Worm (Caenorhabditis elegans): Measurements from ENCODE around the gene tgn-38.

Gene tgn-38

DNA sequence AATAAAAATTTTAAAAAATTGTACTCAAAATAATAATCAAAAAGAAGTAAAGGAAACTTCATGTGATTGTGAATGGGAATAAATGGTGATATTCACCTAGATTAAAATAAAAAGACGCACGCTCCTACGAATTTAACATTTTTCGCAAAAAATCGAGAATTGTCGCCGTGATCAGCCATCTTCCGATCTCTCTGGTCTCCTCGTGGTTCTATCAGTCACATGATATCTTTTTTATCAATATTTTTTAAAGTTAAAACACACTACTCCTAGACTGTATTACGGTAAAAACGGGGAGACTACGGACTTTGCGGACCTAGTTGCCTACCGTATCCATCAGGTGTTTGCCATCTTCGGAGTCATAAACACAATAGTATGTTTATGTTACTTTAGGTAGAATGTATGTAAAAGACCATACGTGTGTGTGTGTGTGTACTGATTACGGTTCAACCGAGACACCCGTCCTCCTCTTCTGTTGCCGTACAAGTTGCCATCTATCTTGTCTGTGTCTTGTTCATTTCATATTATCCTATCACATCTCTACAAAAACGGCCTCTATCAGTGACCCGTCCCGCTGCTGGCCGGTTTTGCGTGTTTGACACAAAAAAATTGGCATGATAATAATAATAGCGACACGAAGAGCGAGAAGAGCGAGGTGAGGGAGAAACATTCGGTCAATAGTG lies 17.7 kb upstream of the tgn-38 start, which contains the start of gene T12G3.2:
Gene T12G3.2 (minus strand): TSS at position 444 of the 680 bp plus-strand sequence.
- peak; percentile 98 for TF ChIP-seq nhr-80 (tag; optimal IDR thresholded peaks at IDR 0.05)
- no peak for TF ChIP-seq ztf-18 (tag; optimal IDR thresholded peaks at IDR 0.05)
- no peak for TF ChIP-seq B0261.1 (tag; optimal IDR thresholded peaks at IDR 0.05)
- TF ChIP-seq fkh-3 (tag; optimal IDR thresholded peaks at IDR 0.05), result no peak
- TF ChIP-seq ZK185.1 (tag; optimal IDR thresholded peaks at IDR 0.05; ENCODE audit: poor library complexity, severe bottlenecking), result no peak
- TF ChIP-seq F57A8.1 (GFP tag; optimal IDR thresholded peaks at IDR 0.05), result no peak
- peak; percentile 10 for TF ChIP-seq atf-7 (tag; optimal IDR thresholded peaks at IDR 0.05)
- TF ChIP-seq die-1 (tag; optimal IDR thresholded peaks at IDR 0.05), result no peak
- no peak for TF ChIP-seq repo-1 (tag; optimal IDR thresholded peaks at IDR 0.05)
- no peak for TF ChIP-seq lin-35 (GFP tag; optimal IDR thresholded peaks at IDR 0.05)
- TF ChIP-seq dox-1 (GFP tag; IDR thresholded peaks at IDR 0.05), result peak; percentile 74
- no peak for TF ChIP-seq nfyb-1 (GFP tag; IDR thresholded peaks at IDR 0.05)
- TF ChIP-seq tbp1 (GFP tag; optimal IDR thresholded peaks at IDR 0.05), result peak; percentile 18
- peak; percentile 15 to 52 for TF ChIP-seq let-607 (tag; optimal IDR thresholded peaks at IDR 0.05)
- no peak for TF ChIP-seq cebp-1 (GFP tag; IDR thresholded peaks at IDR 0.05)
- TF ChIP-seq cebp-1 (tag; optimal IDR thresholded peaks at IDR 0.05), result peak; percentile 43
- TF ChIP-seq ets-4 (GFP tag; optimal IDR thresholded peaks at IDR 0.05), result peak; percentile 44

DNA sequence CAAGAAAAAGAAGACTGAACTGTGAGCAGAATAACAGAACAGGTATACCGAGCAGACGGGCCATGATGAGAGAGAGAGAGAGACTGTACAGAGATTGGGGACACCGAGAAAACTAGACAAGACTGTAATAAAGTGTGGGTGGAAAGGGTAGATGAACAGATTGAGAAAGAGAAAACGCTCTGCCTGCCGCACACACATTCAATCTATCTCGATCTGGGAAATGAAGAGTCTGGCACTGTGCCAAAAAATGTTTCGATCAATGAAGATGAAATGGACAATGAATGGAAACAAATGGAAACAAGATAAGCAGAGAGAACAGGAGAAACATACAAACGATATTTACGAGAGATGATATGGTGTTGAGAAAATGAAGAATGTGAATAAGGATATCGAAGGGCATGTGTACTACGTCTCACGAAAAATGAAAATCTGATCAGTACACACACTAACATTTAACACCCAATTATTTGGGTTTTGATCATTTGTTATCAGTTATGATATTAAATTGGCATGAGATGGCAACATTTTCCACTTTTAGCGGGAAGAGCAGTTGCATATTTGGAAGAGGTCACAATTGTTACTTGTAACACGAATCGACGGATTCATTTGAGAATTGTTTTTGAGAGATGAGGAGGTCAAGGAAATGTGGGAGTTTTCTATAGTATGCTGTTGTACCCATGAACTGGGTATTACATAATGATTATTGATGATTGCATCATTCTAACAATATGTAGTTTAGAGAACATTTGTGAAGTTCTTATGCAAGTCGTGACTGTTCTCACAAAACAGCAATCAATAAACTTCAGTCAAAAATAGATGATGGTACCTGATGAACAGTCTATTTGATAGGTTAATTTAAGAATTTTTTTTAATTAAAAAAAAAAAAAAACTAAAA lies 16.1 kb upstream of the tgn-38 start:
- TF ChIP-seq nhr-80 (tag; optimal IDR thresholded peaks at IDR 0.05) (peak; percentile 50), F10E7.11 (tag; optimal IDR thresholded peaks at IDR 0.05) (no peak)

DNA sequence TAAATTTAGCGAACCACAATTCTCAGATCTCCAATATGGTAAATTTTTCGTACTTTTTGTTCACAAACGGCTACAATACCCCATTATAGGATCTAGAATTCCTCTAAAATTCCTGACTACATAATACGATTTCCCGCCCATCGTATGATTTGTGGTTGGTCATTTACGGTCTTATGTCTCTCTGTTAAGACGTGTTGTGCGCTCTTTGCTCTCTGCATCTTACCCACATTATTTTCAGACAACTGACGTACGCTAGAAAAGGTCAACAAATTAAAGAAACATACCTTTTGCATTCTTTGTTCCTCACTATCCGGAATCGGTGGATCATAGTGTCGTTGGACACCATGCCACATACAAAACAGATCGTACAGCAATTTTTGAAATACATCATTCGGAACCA lies 14.1 kb upstream of the tgn-38 start:
- no peak for TF ChIP-seq snpc-4 (GFP tag; optimal IDR thresholded peaks at IDR 0.05)
- TF ChIP-seq snpc-4 (tag; optimal IDR thresholded peaks at IDR 0.05), result no peak
- TF ChIP-seq nhr-80 (tag; optimal IDR thresholded peaks at IDR 0.05), result peak; percentile 36

DNA sequence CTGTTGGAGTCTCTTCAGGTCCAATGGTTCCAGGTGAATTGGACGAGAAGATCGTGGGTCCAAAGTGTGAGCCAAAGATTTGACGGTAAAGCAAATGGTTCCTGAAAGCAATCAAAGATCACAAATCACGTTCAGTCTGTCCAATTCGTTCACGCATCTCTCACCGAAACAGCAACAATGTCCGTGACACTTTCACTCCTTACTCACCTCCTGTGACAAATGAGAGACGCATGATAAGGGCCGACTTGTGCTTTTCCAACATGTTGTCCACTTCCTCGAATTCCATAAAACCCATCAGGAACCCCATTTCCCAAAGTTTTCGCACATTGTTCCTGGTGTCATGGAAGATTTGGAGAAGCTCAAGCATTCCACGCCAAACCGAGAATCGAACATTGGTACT lies 11.5 kb upstream of the tgn-38 start:
- TF ChIP-seq nhr-80 (tag; optimal IDR thresholded peaks at IDR 0.05) (peak; percentile 76), nhr-27 (tag; optimal IDR thresholded peaks at IDR 0.05) (no peak)

DNA sequence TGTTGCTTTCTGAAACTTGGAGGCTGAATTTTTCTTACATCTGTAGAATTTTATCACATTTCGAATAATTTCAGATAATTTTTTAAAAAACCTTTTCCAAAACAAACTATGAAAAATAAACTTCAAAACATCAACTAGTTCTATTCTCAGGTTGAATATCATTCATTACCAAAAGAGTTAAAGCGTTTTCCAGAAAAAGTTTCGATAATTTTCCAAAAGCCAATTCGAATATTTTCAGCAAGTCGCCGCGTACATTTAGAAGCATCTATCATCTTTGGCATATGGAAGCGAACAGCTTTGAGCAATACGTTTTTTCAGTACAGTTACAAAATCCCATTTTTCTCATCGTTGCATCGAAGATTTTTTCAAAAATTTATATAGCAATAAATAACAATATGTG lies 8.0 kb upstream of the tgn-38 start:
- no peak for TF ChIP-seq F23B12.7 (tag; optimal IDR thresholded peaks at IDR 0.05; ENCODE audit: insufficient read depth)
- TF ChIP-seq ccch-3 (GFP tag; optimal IDR thresholded peaks at IDR 0.05), result no peak
- no peak for TF ChIP-seq cebp-1 (GFP tag; IDR thresholded peaks at IDR 0.05)
- TF ChIP-seq cebp-1 (tag; optimal IDR thresholded peaks at IDR 0.05), result peak; percentile 63
- peak; percentile 77; the same call in 1 of the 2 replicates for TF ChIP-seq nfyb-1 (GFP tag; IDR thresholded peaks at IDR 0.05)
- 0 out of 2 replicates have a peak, but pooled peaks have one; percentile 8 for TF ChIP-seq hmg-1.2 (GFP tag; IDR thresholded peaks at IDR 0.05)
- peak; percentile 49 for TF ChIP-seq ama-1 (optimal IDR thresholded peaks at IDR 0.05)
- no peak for TF ChIP-seq ama-1 (GFP tag; optimal IDR thresholded peaks at IDR 0.05)
- TF ChIP-seq lin-40 (tag; optimal IDR thresholded peaks at IDR 0.05), result peak; percentile 50
- TF ChIP-seq sea-2 (GFP tag; IDR thresholded peaks at IDR 0.05), result no peak
- TF ChIP-seq Y56A3A.18 (GFP tag; IDR thresholded peaks at IDR 0.05), result peak; percentile 55; the same call in 1 of the 2 replicates
- no peak for TF ChIP-seq lsl-1 (GFP tag; optimal IDR thresholded peaks at IDR 0.05)
- TF ChIP-seq ZK185.1 (tag; optimal IDR thresholded peaks at IDR 0.05; ENCODE audit: poor library complexity, severe bottlenecking), result peak; percentile 35
- TF ChIP-seq aptf-3 (GFP tag; IDR thresholded peaks at IDR 0.05), result no peak
- TF ChIP-seq gei-17 (GFP tag; optimal IDR thresholded peaks at IDR 0.05), result peak; percentile 41
- peak; percentile 4 for TF ChIP-seq lin-54 (GFP tag; optimal IDR thresholded peaks at IDR 0.05)
- TF ChIP-seq dox-1 (GFP tag; IDR thresholded peaks at IDR 0.05), result no peak
- no peak for TF ChIP-seq bed-2 (GFP tag; IDR thresholded peaks at IDR 0.05)
- no peak for TF ChIP-seq F57C9.4 (tag; optimal IDR thresholded peaks at IDR 0.05)
- 0 out of 2 replicates have a peak, but pooled peaks have one; percentile 59 for TF ChIP-seq B0336.3 (GFP tag; IDR thresholded peaks at IDR 0.05)
- TF ChIP-seq repo-1 (tag; optimal IDR thresholded peaks at IDR 0.05), result peak; percentile 76
- 0 out of 2 replicates have a peak, but pooled peaks have one; percentile 33 for TF ChIP-seq pbrm-1 (GFP tag; IDR thresholded peaks at IDR 0.05)
